Fruit fly (Drosophila melanogaster): Measurements from ENCODE around the gene LManII.
A peak's percentile ranks its signal among the peaks of the same experiment; 100 is the strongest.

LManII gene

dm6 chr2L:10413251-10414127 is 44.0 kb upstream of the LManII start, which contains the start of the genes CG5355 and Klp31E (continued):
- TF ChIP-seq Abd-B (GFP tag; optimal IDR thresholded peaks at IDR 0.05) (no peak), tgo (GFP tag; IDR thresholded peaks at IDR 0.05) (peak; percentile 64; the same call in 2 of the 3 replicates), CG31441 (GFP tag; IDR thresholded peaks at IDR 0.05) (no peak), HLHmδ (GFP tag; optimal IDR thresholded peaks at IDR 0.05) (no peak), CG1792 (GFP tag; optimal IDR thresholded peaks at IDR 0.05) (peak; percentile 42), Pdp1 (GFP tag; optimal IDR thresholded peaks at IDR 0.05) (peak in 1 of 2 experiments; percentile 62), CG17912 (GFP tag; optimal IDR thresholded peaks at IDR 0.05) (no peak), CG17802 (tag; optimal IDR thresholded peaks at IDR 0.05) (peak; percentile 94), Drgx (GFP tag; IDR thresholded peaks at IDR 0.05) (peak; percentile 37), Awh (GFP tag; IDR thresholded peaks at IDR 0.05) (no peak), NfI (GFP tag; optimal IDR thresholded peaks at IDR 0.05) (peak; percentile 53), CG13287 (GFP tag; IDR thresholded peaks at IDR 0.05; ENCODE audit: partially characterized antibody) (peak; percentile 75), lola (GFP tag; optimal IDR thresholded peaks at IDR 0.05) (peak in 1 of 3 experiments; percentile 82), Dll (GFP tag; IDR thresholded peaks at IDR 0.05; ENCODE audit: partially characterized antibody) (peak; percentile 80), ci (GFP tag; IDR thresholded peaks at IDR 0.05) (peak; percentile 59; the same call in 2 of the 3 replicates), tx (GFP tag; optimal IDR thresholded peaks at IDR 0.05) (peak; percentile 13), esg (GFP tag; conservative IDR thresholded peaks at IDR 0.05) (peak; percentile 58), CG10979 (tag; optimal IDR thresholded peaks at IDR 0.05) (peak; percentile 72), unpg (GFP tag; optimal IDR thresholded peaks at IDR 0.05) (peak; percentile 48), CG7556 (GFP tag; optimal IDR thresholded peaks at IDR 0.05) (peak; percentile 84), nom (GFP tag; optimal IDR thresholded peaks at IDR 0.05) (peak; percentile 9), aop (GFP tag; IDR thresholded peaks at IDR 0.05) (0 out of 2 replicates have a peak, but pooled peaks have one; percentile 11), CG15479 (GFP tag; optimal IDR thresholded peaks at IDR 0.05) (no peak), CG17361 (GFP tag; IDR thresholded peaks at IDR 0.05) (peak; percentile 95), nau (GFP tag; optimal IDR thresholded peaks at IDR 0.05) (no peak), prd (optimal IDR thresholded peaks at IDR 0.05) (no peak), prd (GFP tag; IDR thresholded peaks at IDR 0.05) (peak; percentile 73), Meics (GFP tag; optimal IDR thresholded peaks at IDR 0.05) (peak; percentile 80), fd3F (GFP tag; optimal IDR thresholded peaks at IDR 0.05) (peak; percentile 64), pzg (GFP tag; optimal IDR thresholded peaks at IDR 0.05) (peak; percentile 61), ems (GFP tag; optimal IDR thresholded peaks at IDR 0.05) (peak; percentile 46), CG8944 (GFP tag; optimal IDR thresholded peaks at IDR 0.05) (peak; percentile 41), CG12391 (tag; optimal IDR thresholded peaks at IDR 0.05) (peak; percentile 84), Jarid2 (GFP tag; optimal IDR thresholded peaks at IDR 0.05) (no peak), danr (GFP tag; IDR thresholded peaks at IDR 0.05) (no peak), ranshi (GFP tag; IDR thresholded peaks at IDR 0.05) (0 out of 2 replicates have a peak, but pooled peaks have one; percentile 44), CG10431 (GFP tag; optimal IDR thresholded peaks at IDR 0.05) (peak; percentile 46), trh (GFP tag; optimal IDR thresholded peaks at IDR 0.05) (peak; percentile 13), CG10274 (GFP tag; optimal IDR thresholded peaks at IDR 0.05) (peak; percentile 1), CG2120 (GFP tag; optimal IDR thresholded peaks at IDR 0.05) (peak; percentile 72), CG8290 (GFP tag; optimal IDR thresholded peaks at IDR 0.05) (peak; percentile 24), CG8290 (tag; optimal IDR thresholded peaks at IDR 0.05) (no peak), sob (GFP tag; IDR thresholded peaks at IDR 0.05) (peak; percentile 64), CG9727 (GFP tag; optimal IDR thresholded peaks at IDR 0.05) (peak; percentile 87), pan (optimal IDR thresholded peaks at IDR 0.05) (no peak), pan (GFP tag; optimal IDR thresholded peaks at IDR 0.05 in 1 of 2, IDR thresholded peaks at IDR 0.05 in 1 of 2) (peak in 1 of 2 experiments; percentile 63), odd (GFP tag; optimal IDR thresholded peaks at IDR 0.05) (peak; percentile 63), Max (GFP tag; optimal IDR thresholded peaks at IDR 0.05) (peak; percentile 28)

Data from whole organism, embryonic.